Worm (Caenorhabditis elegans) whole organism, early embryonic: ENCODE measurements around the gene pap-2.

Experiments used
- B0310.2 ChIP-seq: sonication (generic microtip); optimal IDR thresholded peaks from 2 replicates; lab custom pipeline; 2016; ENCODE audit warnings: mild to moderate bottlenecking, missing genetic modification characterization, missing compliant biosample characterization
- aly-1 ChIP-seq: sonication (generic microtip); optimal IDR thresholded peaks from 2 replicates; lab custom pipeline; 2016; ENCODE audit warnings: missing genetic modification characterization, missing compliant biosample characterization
- ama-1 ChIP-seq: fragments of 150-350 bp; optimal IDR thresholded peaks from 2 replicates; lab custom pipeline; 2014
- ceh-13 ChIP-seq: fragments of 200-800 bp; sonication (Bioruptor generic); optimal IDR thresholded peaks from 2 replicates; lab custom pipeline; 2018; ENCODE audit warnings: mild to moderate bottlenecking, missing genetic modification characterization, missing compliant biosample characterization
- ceh-36 ChIP-seq: sonication (generic microtip); optimal IDR thresholded peaks from 2 replicates; lab custom pipeline; 2016; ENCODE audit warnings: missing genetic modification characterization, inconsistent platforms, missing compliant biosample characterization
- flt-1 ChIP-seq: fragments of 200-800 bp; sonication (Bioruptor generic); IDR thresholded peaks from 2 replicates; pipeline ENCODE4 v1.3.6; 2022; ENCODE audit warnings: missing genetic modification characterization, missing compliant biosample characterization
- hmbx-1 ChIP-seq: sonication (generic microtip); optimal IDR thresholded peaks from 2 replicates; lab custom pipeline; 2016; ENCODE audit warnings: mild to moderate bottlenecking, missing genetic modification characterization, missing compliant biosample characterization
- hnd-1 ChIP-seq: sonication (generic microtip); optimal IDR thresholded peaks from 2 replicates; lab custom pipeline; 2016; ENCODE audit warnings: missing genetic modification characterization, missing compliant biosample characterization
- pes-1 ChIP-seq: fragments of 200-800 bp; sonication (Bioruptor generic); IDR thresholded peaks from 2 replicates; pipeline ENCODE4 v1.3.6; 2022; ENCODE audit warnings: missing genetic modification reagents, missing genetic modification characterization, missing compliant biosample characterization
- scrt-1 ChIP-seq: fragments of 200-800 bp; sonication (Bioruptor generic); IDR thresholded peaks from 2 replicates; pipeline ENCODE4 v1.3.6; 2022; ENCODE audit warnings: missing genetic modification characterization, missing compliant biosample characterization
- sea-1 ChIP-seq: fragments of 200-800 bp; sonication (Bioruptor generic); conservative IDR thresholded peaks from 2 replicates; pipeline ENCODE4 v1.3.6; 2022; ENCODE audit warnings: missing genetic modification characterization, missing compliant biosample characterization
- tbx-11 ChIP-seq: fragments of 200-800 bp; sonication (Bioruptor generic); IDR thresholded peaks from 2 replicates; pipeline ENCODE4 v1.3.6; 2022; ENCODE audit warnings: missing genetic modification characterization, missing compliant biosample characterization
- tbx-37 ChIP-seq: fragments of 200-800 bp; sonication (Bioruptor generic); conservative IDR thresholded peaks from 2 replicates; pipeline ENCODE4 v1.3.6; 2022; ENCODE audit warnings: missing genetic modification reagents, missing genetic modification characterization, missing compliant biosample characterization
- tra-4 ChIP-seq: sonication (generic microtip); optimal IDR thresholded peaks from 2 replicates; lab custom pipeline; 2017; ENCODE audit warnings: missing genetic modification characterization, missing compliant biosample characterization

pap-2 gene

ce11 chrII:9559929-9560328 is 49.3 kb downstream of the pap-2 start, which contains the start of gene F35H8.4:
Gene F35H8.4, minus strand, starts transcription at chrII:9560029.
- TF ChIP-seq hnd-1 (tag; lab: Kevin White, UChicago) = no peak
- TF ChIP-seq pes-1 = no peak
- no peak for TF ChIP-seq tbx-37
- TF ChIP-seq ama-1 = no peak
- TF ChIP-seq scrt-1 (GFP tag; lab: Robert Waterston, UW) = no peak
- TF ChIP-seq B0310.2 (tag; lab: Kevin White, UChicago) = no peak
- TF ChIP-seq tra-4 (tag; lab: Kevin White, UChicago) = no peak
- TF ChIP-seq tbx-11 = no peak
- TF ChIP-seq ceh-13 (GFP tag; lab: Kevin White, UChicago) = no peak
- no peak for TF ChIP-seq hmbx-1

DNA sequence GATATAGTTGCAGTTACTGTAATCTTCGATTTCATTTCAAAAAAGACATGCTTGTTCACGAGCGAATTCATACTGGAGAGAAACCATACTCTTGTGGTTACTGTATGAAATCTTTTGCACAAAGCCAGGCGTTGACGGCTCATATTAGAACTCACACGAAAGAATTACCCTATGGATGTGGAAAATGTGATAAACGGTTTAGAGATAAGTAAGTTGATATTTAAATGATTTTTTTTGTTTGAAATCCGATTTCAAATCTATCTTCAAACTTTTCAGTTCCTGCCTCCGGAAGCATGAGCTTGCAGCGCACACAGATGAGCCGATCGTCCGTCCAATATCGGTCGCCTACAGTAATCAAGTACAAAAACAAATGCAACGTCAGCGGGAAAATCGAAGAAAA is 50.3 kb downstream of the pap-2 start:
- TF ChIP-seq flt-1 (GFP tag; lab: Robert Waterston, UW) (no peak), tra-4 (tag; lab: Kevin White, UChicago) (no peak), sea-1 (GFP tag; lab: Robert Waterston, UW) (no peak), aly-1 (tag; lab: Kevin White, UChicago) (no peak), ceh-36 (tag; lab: Kevin White, UChicago) (no peak), scrt-1 (GFP tag; lab: Robert Waterston, UW) (no peak)
